Worm (Caenorhabditis elegans) whole organism, L3 larva: ENCODE measurements around the gene F08G12.3.

Experiments
- R02D3.7 ChIP-seq: fragments of 150-350 bp; optimal IDR thresholded peaks from 2 replicates; lab custom pipeline; 2014; ENCODE audit warnings: missing biosample characterization, missing genetic modification characterization
- ZK546.5 ChIP-seq: sonication (generic microtip); optimal IDR thresholded peaks from 2 replicates; lab custom pipeline; 2017; ENCODE audit warnings: missing biosample characterization, missing genetic modification characterization
- ama-1 ChIP-seq: fragments of 150-350 bp; optimal IDR thresholded peaks from 2 replicates; lab custom pipeline; 2018
- ceh-16 ChIP-seq: sonication (generic microtip); optimal IDR thresholded peaks from 2 replicates; lab custom pipeline; 2017; ENCODE audit warnings: missing biosample characterization, missing genetic modification characterization
- ceh-28 ChIP-seq: fragments of 150-350 bp; optimal IDR thresholded peaks from 2 replicates; lab custom pipeline; 2014; ENCODE audit warnings: missing biosample characterization, missing genetic modification reagents, missing genetic modification characterization
- ceh-82 ChIP-seq: fragments of 150-350 bp; optimal IDR thresholded peaks from 2 replicates; lab custom pipeline; 2014; ENCODE audit warnings: missing biosample characterization, missing genetic modification characterization
- ceh-9 ChIP-seq: sonication (generic microtip); optimal IDR thresholded peaks from 2 replicates; lab custom pipeline; 2018; ENCODE audit warnings: missing biosample characterization, missing genetic modification characterization
- daf-12 ChIP-seq: fragments of 150-350 bp; optimal IDR thresholded peaks from 2 replicates; lab custom pipeline; 2014; ENCODE audit warnings: missing biosample characterization, missing genetic modification reagents, missing genetic modification characterization
- egl-27 ChIP-seq: sonication (generic microtip); optimal IDR thresholded peaks from 4 replicates; lab custom pipeline; 2017; ENCODE audit warnings: missing biosample characterization, missing genetic modification reagents, missing genetic modification characterization
- egl-5 ChIP-seq: fragments of 150-350 bp; optimal IDR thresholded peaks from 2 replicates; lab custom pipeline; 2017; ENCODE audit warnings: missing biosample characterization, missing genetic modification reagents, missing genetic modification characterization, inconsistent platforms
- elt-2 ChIP-seq: sonication (generic microtip); optimal IDR thresholded peaks from 2 replicates; lab custom pipeline; 2016; ENCODE audit warnings: missing genetic modification reagents, mild to moderate bottlenecking, missing genetic modification characterization, missing compliant biosample characterization
- elt-3 ChIP-seq, 3 experiments: fragments of 150-350 bp in 1 of 3; sonication (generic microtip) in 2 of 3; optimal IDR thresholded peaks; 2 replicates in 2 of 3; 4 replicates in 1 of 3; lab custom pipeline; 2014 to 2017; ENCODE audit warnings: missing biosample characterization in 3 of 3, missing genetic modification characterization in 3 of 3
- eor-1 ChIP-seq, 2 experiments: fragments of 150-350 bp; optimal IDR thresholded peaks; 2 replicates each; lab custom pipeline; 2014 to 2018; ENCODE audit warnings: missing biosample characterization in 2 of 2, missing genetic modification characterization in 2 of 2
- hmg-11 ChIP-seq: sonication (generic microtip); optimal IDR thresholded peaks from 2 replicates; lab custom pipeline; 2016; ENCODE audit warnings: missing genetic modification characterization, missing compliant biosample characterization
- jun-1 ChIP-seq: fragments of 150-350 bp; optimal IDR thresholded peaks from 2 replicates; lab custom pipeline; 2014; ENCODE audit warnings: missing biosample characterization, missing genetic modification reagents, missing genetic modification characterization
- nfya-1 ChIP-seq: sonication (generic microtip); optimal IDR thresholded peaks from 2 replicates; lab custom pipeline; 2017; ENCODE audit warnings: missing genetic modification characterization, mild to moderate bottlenecking, missing compliant biosample characterization, antibody characterized with exemption, moderate library complexity; ENCODE audit not compliant: insufficient read depth
- nhr-11 ChIP-seq: fragments of 150-350 bp; optimal IDR thresholded peaks from 2 replicates; lab custom pipeline; 2014; ENCODE audit warnings: missing biosample characterization, missing genetic modification characterization
- nhr-12 ChIP-seq: fragments of 150-350 bp; optimal IDR thresholded peaks from 2 replicates; lab custom pipeline; 2014; ENCODE audit warnings: missing biosample characterization, missing genetic modification characterization
- nhr-23 ChIP-seq: fragments of 150-350 bp; optimal IDR thresholded peaks from 2 replicates; lab custom pipeline; 2014; ENCODE audit warnings: missing biosample characterization, missing genetic modification reagents, missing genetic modification characterization
- nhr-237 ChIP-seq: fragments of 150-350 bp; optimal IDR thresholded peaks from 2 replicates; lab custom pipeline; 2014; ENCODE audit warnings: missing biosample characterization, missing genetic modification characterization
- nhr-25 ChIP-seq: sonication (generic microtip); optimal IDR thresholded peaks from 2 replicates; lab custom pipeline; 2017; ENCODE audit warnings: missing biosample characterization, missing genetic modification characterization
- nhr-28 ChIP-seq: fragments of 150-350 bp; optimal IDR thresholded peaks from 2 replicates; lab custom pipeline; 2014; ENCODE audit warnings: missing biosample characterization, missing genetic modification characterization
- nhr-67 ChIP-seq: fragments of 150-350 bp; optimal IDR thresholded peaks from 2 replicates; lab custom pipeline; 2014; ENCODE audit warnings: missing biosample characterization, missing genetic modification characterization
- pha-4 ChIP-seq: fragments of 150-350 bp; optimal IDR thresholded peaks from 2 replicates; lab custom pipeline; 2014; ENCODE audit warnings: missing biosample characterization, missing genetic modification reagents, missing genetic modification characterization
- pqm-1 ChIP-seq: fragments of 150-350 bp; optimal IDR thresholded peaks from 2 replicates; lab custom pipeline; 2017; ENCODE audit warnings: missing biosample characterization, missing genetic modification characterization, inconsistent platforms
- sea-2 ChIP-seq: fragments of 150-350 bp; sonication (generic microtip); optimal IDR thresholded peaks from 4 replicates; lab custom pipeline; 2014; ENCODE audit warnings: missing biosample characterization, missing genetic modification reagents, missing genetic modification characterization
- snpc-4 ChIP-seq: fragments of 150-350 bp; optimal IDR thresholded peaks from 2 replicates; lab custom pipeline; 2014; ENCODE audit warnings: missing biosample characterization, missing genetic modification characterization
- tbx-2 ChIP-seq: sonication (generic microtip); optimal IDR thresholded peaks from 2 replicates; lab custom pipeline; 2016; ENCODE audit warnings: mild to moderate bottlenecking, missing genetic modification characterization, missing compliant biosample characterization
- unc-39 ChIP-seq: sonication (generic microtip); optimal IDR thresholded peaks from 4 replicates; lab custom pipeline; 2017; ENCODE audit warnings: missing biosample characterization, missing genetic modification characterization
- unc-62 ChIP-seq: fragments of 150-350 bp; sonication (generic microtip); optimal IDR thresholded peaks from 4 replicates; lab custom pipeline; 2014; ENCODE audit warnings: missing biosample characterization, missing genetic modification reagents, missing genetic modification characterization
- ztf-11 ChIP-seq: fragments of 150-350 bp; optimal IDR thresholded peaks from 2 replicates; lab custom pipeline; 2014; ENCODE audit warnings: missing biosample characterization, missing genetic modification characterization
- ztf-4 ChIP-seq: fragments of 150-350 bp; optimal IDR thresholded peaks from 2 replicates; lab custom pipeline; 2014; ENCODE audit warnings: missing biosample characterization, missing genetic modification characterization

The F08G12.3 gene

ce11 chrX:11264715-11265114 lies 35.3 kb upstream of the F08G12.3 start:
- TF ChIP-seq pqm-1 (tag; lab: Kevin White, UChicago) (peak; percentile 84), elt-2 (tag; lab: Kevin White, UChicago) (peak; percentile 82), R02D3.7 (no peak), ztf-11 (tag; lab: Kevin White, UChicago) (no peak)

- TF ChIP-seq unc-62 (GFP tag; lab: Kevin White, UChicago) (no peak), nhr-25 (tag; lab: Kevin White, UChicago) (peak; percentile 21)
These were observed 33.3 kb upstream of the F08G12.3 start, which contains the start of gene C03A3.9 for ce11 chrX:11266711-11267110. Gene C03A3.9 (plus strand): TSS chrX:11267011.

- TF ChIP-seq jun-1 (tag; lab: Kevin White, UChicago) (no peak), nhr-23 (tag; lab: Kevin White, UChicago) (no peak), nhr-11 (tag; lab: Kevin White, UChicago) (no peak), snpc-4 (tag; lab: Kevin White, UChicago) (no peak), nhr-12 (no peak), elt-3 (tag; optimal IDR thresholded peaks at IDR 0.05; lab: Kevin White, UChicago) (no peak), daf-12 (tag; lab: Kevin White, UChicago) (no peak), ztf-11 (tag; lab: Kevin White, UChicago) (no peak), nfya-1 (tag; lab: Kevin White, UChicago) (no peak), nhr-28 (tag; lab: Kevin White, UChicago) (no peak), ZK546.5 (tag; lab: Kevin White, UChicago) (no peak), elt-2 (tag; lab: Kevin White, UChicago) (no peak), R02D3.7 (no peak), tbx-2 (tag; lab: Kevin White, UChicago) (no peak)
These were observed 31.1 kb upstream of the F08G12.3 start, which contains the start of gene C03A3.3 for ce11 chrX:11268970-11269369. Gene C03A3.3 (minus strand): TSS chrX:11269070.

- TF ChIP-seq nhr-67 (tag; lab: Kevin White, UChicago) = no peak
- no peak for TF ChIP-seq unc-39 (tag; lab: Kevin White, UChicago)
- TF ChIP-seq eor-1 (tag; optimal IDR thresholded peaks at IDR 0.05; lab: Kevin White, UChicago) = no peak
- no peak for TF ChIP-seq pha-4 (tag; lab: Kevin White, UChicago)
- TF ChIP-seq hmg-11 = no peak
- TF ChIP-seq R02D3.7 = no peak
- no peak for TF ChIP-seq nhr-28 (tag; lab: Kevin White, UChicago)
- TF ChIP-seq ceh-82 = no peak
- no peak for TF ChIP-seq egl-27 (tag; lab: Kevin White, UChicago)
- TF ChIP-seq nhr-237 = no peak
- TF ChIP-seq ztf-4 (tag; lab: Kevin White, UChicago) = no peak
- TF ChIP-seq, all 47 proteins: peak for 0
These were observed 29.2 kb upstream of the F08G12.3 start, which contains the start of gene ifa-1 for ce11 chrX:11270882-11271281. Gene ifa-1 (plus strand): TSS chrX:11271182.

ce11 chrX:11279276-11279675 lies 20.8 kb upstream of the F08G12.3 start, which contains the start of gene F38B2.2:
Gene F38B2.2 (minus strand): TSS chrX:11279376.
- TF ChIP-seq nhr-12 (no peak), nhr-28 (tag; lab: Kevin White, UChicago) (no peak), hmg-11 (no peak), elt-3 (tag; optimal IDR thresholded peaks at IDR 0.05; lab: Kevin White, UChicago) (no peak), snpc-4 (tag; lab: Kevin White, UChicago) (no peak), nhr-11 (tag; lab: Kevin White, UChicago) (no peak), ceh-16 (no peak), ceh-28 (no peak)

- TF ChIP-seq nhr-12 (no peak), unc-62 (GFP tag; lab: Kevin White, UChicago) (no peak), egl-5 (tag; lab: Kevin White, UChicago) (no peak), jun-1 (tag; lab: Kevin White, UChicago) (no peak)
These were observed 18.9 kb upstream of the F08G12.3 start, which contains the start of gene F38B2.6 for ce11 chrX:11281148-11281547. Gene F38B2.6 (minus strand): TSS chrX:11281248.

- TF ChIP-seq nhr-237 (no peak), nfya-1 (tag; lab: Kevin White, UChicago) (no peak), ztf-4 (tag; lab: Kevin White, UChicago) (no peak), ceh-82 (no peak), jun-1 (tag; lab: Kevin White, UChicago) (no peak), ama-1 (lab: Kevin White, UChicago) (no peak), sea-2 (GFP tag; lab: Kevin White, UChicago) (no peak), ceh-9 (tag; lab: Kevin White, UChicago) (no peak), ceh-28 (no peak)
These were observed 13.8 kb upstream of the F08G12.3 start, which contains the start of gene F38B2.3 for ce11 chrX:11286246-11286645. Gene F38B2.3 (minus strand): TSS chrX:11286346.
